Worm (Caenorhabditis elegans): ENCODE data around the gene srh-15.

Gene srh-15

DNA sequence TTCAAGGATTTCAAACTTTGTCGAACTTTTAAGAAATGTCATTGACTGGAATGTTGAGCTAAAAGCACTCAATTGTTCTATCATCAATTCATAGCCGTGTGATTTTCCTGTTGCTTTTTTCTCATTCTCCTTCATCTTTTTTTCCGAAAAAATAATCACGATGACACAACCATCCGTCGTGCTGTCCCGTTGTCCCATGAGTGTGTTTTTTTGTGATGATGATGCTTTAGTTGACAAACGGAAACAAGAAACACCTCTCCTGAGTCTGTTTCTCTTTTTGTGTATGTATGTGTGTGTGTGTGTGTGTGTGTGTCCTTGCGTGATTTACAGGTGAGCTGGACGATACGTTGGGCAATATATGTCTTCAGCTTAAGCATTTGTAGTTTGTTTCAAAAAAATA, 20.3 kb upstream of the srh-15 start:
- TF ChIP-seq flt-1 (GFP tag; IDR thresholded peaks at IDR 0.05) = no peak
- no peak for TF ChIP-seq tbx-37 (GFP tag; conservative IDR thresholded peaks at IDR 0.05)
- no peak for TF ChIP-seq tra-4 (tag; optimal IDR thresholded peaks at IDR 0.05)
- TF ChIP-seq pes-1 (GFP tag; IDR thresholded peaks at IDR 0.05) = no peak
- TF ChIP-seq sea-1 (GFP tag; conservative IDR thresholded peaks at IDR 0.05) = no peak
- no peak for TF ChIP-seq hnd-1 (tag; optimal IDR thresholded peaks at IDR 0.05)
- no peak for TF ChIP-seq B0310.2 (tag; optimal IDR thresholded peaks at IDR 0.05)
- no peak for TF ChIP-seq aly-1 (tag; optimal IDR thresholded peaks at IDR 0.05)
- TF ChIP-seq tbx-11 (GFP tag; IDR thresholded peaks at IDR 0.05) = no peak
- no peak for TF ChIP-seq F13C5.2 (tag; optimal IDR thresholded peaks at IDR 0.05)
- TF ChIP-seq hmg-4 (GFP tag; optimal IDR thresholded peaks at IDR 0.05) = no peak
- no peak for TF ChIP-seq hmbx-1 (tag; optimal IDR thresholded peaks at IDR 0.05)
- TF ChIP-seq scrt-1 (GFP tag; IDR thresholded peaks at IDR 0.05) = no peak
- no peak for TF ChIP-seq ceh-36 (tag; optimal IDR thresholded peaks at IDR 0.05)
- no peak for TF ChIP-seq ama-1 (optimal IDR thresholded peaks at IDR 0.05)
- TF ChIP-seq ceh-13 (GFP tag; optimal IDR thresholded peaks at IDR 0.05) = no peak
- TF ChIP-seq ets-7 (tag; optimal IDR thresholded peaks at IDR 0.05) = no peak

DNA sequence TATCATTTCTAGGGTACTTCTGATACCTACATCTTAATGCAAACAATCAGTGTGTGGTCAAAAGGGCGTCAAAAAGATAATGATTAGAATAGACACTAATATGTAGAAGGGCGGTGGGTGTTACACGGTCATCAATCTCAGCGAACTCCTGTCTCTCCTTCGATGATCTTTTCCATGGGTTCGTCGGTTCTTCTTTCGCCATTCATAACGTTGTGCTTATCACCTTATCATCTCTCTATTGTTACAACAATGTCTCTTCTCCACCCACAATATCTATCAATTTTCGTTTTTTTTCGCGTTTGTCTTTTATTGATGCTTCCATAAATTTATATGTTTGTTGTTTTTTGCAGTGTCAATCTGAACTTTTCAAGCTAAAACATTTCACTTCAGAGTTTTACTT, 19.3 kb upstream of the srh-15 start, which contains the start of gene ceh-79:
Gene ceh-79, plus strand, starts transcription at position 391 of the 400 bp plus-strand sequence.
- no peak for TF ChIP-seq flt-1 (GFP tag; IDR thresholded peaks at IDR 0.05)
- TF ChIP-seq ceh-13 (GFP tag; optimal IDR thresholded peaks at IDR 0.05) = no peak
- no peak for TF ChIP-seq ama-1 (optimal IDR thresholded peaks at IDR 0.05)
- no peak for TF ChIP-seq aly-1 (tag; optimal IDR thresholded peaks at IDR 0.05)

DNA sequence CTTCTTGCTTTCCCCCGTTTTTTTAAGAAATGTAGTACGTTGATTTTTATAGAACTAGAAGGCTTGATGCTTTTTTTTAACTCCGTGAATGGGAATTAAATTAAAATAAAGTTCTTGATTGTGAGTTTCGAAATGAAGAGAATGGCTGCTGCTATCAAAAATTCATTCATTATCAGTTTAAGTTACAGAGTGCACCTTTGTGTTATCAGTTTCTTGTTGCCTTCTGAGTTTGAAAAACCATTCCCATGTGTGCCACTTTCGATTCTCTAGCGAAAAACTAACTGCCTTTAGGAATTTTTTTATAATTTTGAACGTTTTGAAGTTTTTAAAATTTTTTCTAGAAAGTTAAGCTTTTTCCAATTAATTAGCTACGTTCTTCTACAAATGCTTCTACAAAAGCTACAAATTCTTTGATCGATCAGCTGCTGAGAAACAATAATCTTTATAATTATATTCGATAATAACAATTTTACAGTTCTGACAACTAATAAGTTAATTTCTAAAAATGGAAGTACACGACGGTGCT, 16.1 kb upstream of the srh-15 start, which contains the start of gene C26E1.2:
Gene C26E1.2, plus strand, starts transcription at position 476 of the 526 bp plus-strand sequence.
- TF ChIP-seq sea-1 (GFP tag; conservative IDR thresholded peaks at IDR 0.05) (no peak), pes-1 (GFP tag; IDR thresholded peaks at IDR 0.05) (no peak), aly-1 (tag; optimal IDR thresholded peaks at IDR 0.05) (no peak), hmbx-1 (tag; optimal IDR thresholded peaks at IDR 0.05) (no peak), hmg-4 (GFP tag; optimal IDR thresholded peaks at IDR 0.05) (no peak), ceh-13 (GFP tag; optimal IDR thresholded peaks at IDR 0.05) (no peak), tbx-11 (GFP tag; IDR thresholded peaks at IDR 0.05) (no peak), tbx-37 (GFP tag; conservative IDR thresholded peaks at IDR 0.05) (no peak), tra-4 (tag; optimal IDR thresholded peaks at IDR 0.05) (no peak), hnd-1 (tag; optimal IDR thresholded peaks at IDR 0.05) (no peak), scrt-1 (GFP tag; IDR thresholded peaks at IDR 0.05) (no peak), ceh-36 (tag; optimal IDR thresholded peaks at IDR 0.05) (no peak), F13C5.2 (tag; optimal IDR thresholded peaks at IDR 0.05) (no peak), ets-7 (tag; optimal IDR thresholded peaks at IDR 0.05) (no peak), flt-1 (GFP tag; IDR thresholded peaks at IDR 0.05) (no peak), ama-1 (optimal IDR thresholded peaks at IDR 0.05) (no peak), B0310.2 (tag; optimal IDR thresholded peaks at IDR 0.05) (no peak)

DNA sequence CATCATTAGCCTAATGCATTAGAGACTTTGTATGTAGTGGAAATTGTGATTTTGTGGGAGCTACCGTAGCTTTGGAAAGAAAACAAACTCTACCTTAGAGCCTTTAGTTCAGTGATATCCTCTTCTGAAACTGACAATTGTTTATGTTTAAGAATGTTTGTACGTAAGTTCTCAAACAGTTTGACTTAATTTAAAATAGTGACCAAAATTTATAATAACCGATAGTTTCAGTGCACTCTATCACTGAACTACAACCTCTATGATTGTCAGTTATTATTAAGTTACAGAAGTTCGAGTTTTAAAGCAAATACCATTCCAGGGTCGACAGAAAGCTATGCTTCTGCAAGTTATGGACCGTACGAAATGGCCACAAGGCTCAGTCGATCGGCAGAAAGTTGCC, 12.2 kb upstream of the srh-15 start, which contains the start of gene C50B6.1:
Gene C50B6.1, plus strand, starts transcription at position 301 of the 400 bp plus-strand sequence.
- TF ChIP-seq B0310.2 (tag; optimal IDR thresholded peaks at IDR 0.05) = no peak
- no peak for TF ChIP-seq scrt-1 (GFP tag; IDR thresholded peaks at IDR 0.05)

DNA sequence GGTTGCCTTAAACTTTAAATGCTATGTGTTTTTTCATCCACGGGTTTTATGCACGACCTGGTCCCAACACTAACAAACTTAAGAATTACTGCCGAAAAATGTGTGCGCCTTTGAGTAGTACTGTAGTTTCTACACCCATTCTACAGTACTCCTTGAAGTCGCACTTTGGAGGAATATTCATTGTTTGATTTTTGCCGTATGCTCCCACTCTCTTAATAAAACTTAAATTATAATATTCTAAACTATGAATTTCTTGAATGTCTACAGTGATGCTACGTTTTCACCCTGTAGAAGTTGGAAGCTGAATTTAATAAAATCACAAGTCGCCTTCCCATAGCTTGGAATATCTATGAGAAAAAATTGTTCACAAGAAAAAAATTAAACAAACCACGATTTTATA, 11.0 kb upstream of the srh-15 start:
- TF ChIP-seq hmbx-1 (tag; optimal IDR thresholded peaks at IDR 0.05) (no peak), ceh-36 (tag; optimal IDR thresholded peaks at IDR 0.05) (no peak), pes-1 (GFP tag; IDR thresholded peaks at IDR 0.05) (no peak), flt-1 (GFP tag; IDR thresholded peaks at IDR 0.05) (no peak), hnd-1 (tag; optimal IDR thresholded peaks at IDR 0.05) (no peak), ets-7 (tag; optimal IDR thresholded peaks at IDR 0.05) (no peak), ama-1 (optimal IDR thresholded peaks at IDR 0.05) (no peak), tbx-11 (GFP tag; IDR thresholded peaks at IDR 0.05) (no peak), sea-1 (GFP tag; conservative IDR thresholded peaks at IDR 0.05) (no peak), scrt-1 (GFP tag; IDR thresholded peaks at IDR 0.05) (no peak), ceh-13 (GFP tag; optimal IDR thresholded peaks at IDR 0.05) (no peak), B0310.2 (tag; optimal IDR thresholded peaks at IDR 0.05) (no peak), aly-1 (tag; optimal IDR thresholded peaks at IDR 0.05) (no peak), tra-4 (tag; optimal IDR thresholded peaks at IDR 0.05) (no peak), F13C5.2 (tag; optimal IDR thresholded peaks at IDR 0.05) (no peak), hmg-4 (GFP tag; optimal IDR thresholded peaks at IDR 0.05) (no peak), tbx-37 (GFP tag; conservative IDR thresholded peaks at IDR 0.05) (no peak)

DNA sequence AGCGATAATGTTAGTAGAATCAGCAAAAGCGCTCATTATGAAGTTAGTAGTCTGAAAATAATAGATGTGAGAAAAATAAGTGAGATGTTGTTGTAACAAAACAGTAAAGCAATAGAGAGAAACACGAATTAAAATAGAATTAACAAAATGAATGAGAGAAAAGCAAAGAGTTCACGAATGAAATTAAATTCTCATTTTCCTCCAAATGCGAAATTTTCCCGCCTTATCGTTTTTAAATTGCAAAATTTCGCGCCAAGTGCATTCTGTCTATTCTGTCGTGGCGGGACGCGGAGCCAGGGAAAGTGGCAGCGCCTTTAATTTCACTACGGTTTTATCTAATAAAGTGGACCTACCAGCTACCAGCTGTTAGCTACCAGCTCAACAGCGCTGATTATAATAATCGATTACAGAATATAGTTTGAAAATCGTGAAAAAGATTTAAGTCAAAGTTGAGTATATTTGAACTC, 8.5 kb upstream of the srh-15 start, which contains the start of gene nasp-2:
Gene nasp-2, minus strand, starts transcription at position 51 of the 467 bp plus-strand sequence.
- no peak for TF ChIP-seq tra-4 (tag; optimal IDR thresholded peaks at IDR 0.05)
- no peak for TF ChIP-seq pes-1 (GFP tag; IDR thresholded peaks at IDR 0.05)
- no peak for TF ChIP-seq flt-1 (GFP tag; IDR thresholded peaks at IDR 0.05)
- TF ChIP-seq ama-1 (optimal IDR thresholded peaks at IDR 0.05) = no peak
- no peak for TF ChIP-seq aly-1 (tag; optimal IDR thresholded peaks at IDR 0.05)
- TF ChIP-seq B0310.2 (tag; optimal IDR thresholded peaks at IDR 0.05) = no peak
- TF ChIP-seq sea-1 (GFP tag; conservative IDR thresholded peaks at IDR 0.05) = no peak
- TF ChIP-seq hmg-4 (GFP tag; optimal IDR thresholded peaks at IDR 0.05) = no peak
- TF ChIP-seq hmbx-1 (tag; optimal IDR thresholded peaks at IDR 0.05) = no peak
- no peak for TF ChIP-seq ets-7 (tag; optimal IDR thresholded peaks at IDR 0.05)
- TF ChIP-seq F13C5.2 (tag; optimal IDR thresholded peaks at IDR 0.05) = no peak
- TF ChIP-seq tbx-11 (GFP tag; IDR thresholded peaks at IDR 0.05) = no peak
- TF ChIP-seq ceh-13 (GFP tag; optimal IDR thresholded peaks at IDR 0.05) = no peak
- TF ChIP-seq scrt-1 (GFP tag; IDR thresholded peaks at IDR 0.05) = no peak
- no peak for TF ChIP-seq tbx-37 (GFP tag; conservative IDR thresholded peaks at IDR 0.05)
- TF ChIP-seq ceh-36 (tag; optimal IDR thresholded peaks at IDR 0.05) = no peak
- TF ChIP-seq hnd-1 (tag; optimal IDR thresholded peaks at IDR 0.05) = no peak

DNA sequence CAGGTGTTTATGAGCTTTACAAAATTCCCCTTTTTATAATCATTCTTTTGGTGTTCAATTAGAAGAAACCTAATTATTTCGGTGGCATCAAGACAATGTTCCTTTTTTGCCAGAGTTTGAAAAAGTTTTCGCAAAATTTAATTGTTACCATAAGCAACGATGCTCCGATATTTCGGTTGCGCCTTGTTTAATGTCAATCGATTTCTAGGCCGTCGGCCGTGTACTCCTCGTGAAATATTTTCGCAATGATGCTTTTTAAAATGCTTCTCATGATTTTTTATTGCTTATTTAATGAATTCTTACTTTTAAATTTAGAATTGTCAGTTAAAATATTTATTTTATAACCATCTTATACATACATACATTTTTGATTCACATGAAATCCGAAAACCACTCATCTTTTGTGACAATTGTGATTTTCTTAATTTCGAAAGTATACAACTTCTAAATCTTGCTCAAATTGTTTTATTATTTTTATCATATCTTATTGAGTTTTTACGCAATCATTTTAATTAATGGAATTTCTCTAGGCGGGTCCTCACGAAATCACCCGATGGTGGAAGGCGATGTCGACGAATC, 7.6 kb upstream of the srh-15 start, which contains the start of gene C50B6.3:
Gene C50B6.3, plus strand, starts transcription at position 529 of the 579 bp plus-strand sequence.
- TF ChIP-seq tbx-37 (GFP tag; conservative IDR thresholded peaks at IDR 0.05) (peak; percentile 71), hmbx-1 (tag; optimal IDR thresholded peaks at IDR 0.05) (no peak)
